Worm (Caenorhabditis elegans): Measurements from ENCODE around the gene unc-129.
A peak's percentile ranks its signal among the peaks of the same experiment; 100 is the strongest.

unc-129 gene

DNA sequence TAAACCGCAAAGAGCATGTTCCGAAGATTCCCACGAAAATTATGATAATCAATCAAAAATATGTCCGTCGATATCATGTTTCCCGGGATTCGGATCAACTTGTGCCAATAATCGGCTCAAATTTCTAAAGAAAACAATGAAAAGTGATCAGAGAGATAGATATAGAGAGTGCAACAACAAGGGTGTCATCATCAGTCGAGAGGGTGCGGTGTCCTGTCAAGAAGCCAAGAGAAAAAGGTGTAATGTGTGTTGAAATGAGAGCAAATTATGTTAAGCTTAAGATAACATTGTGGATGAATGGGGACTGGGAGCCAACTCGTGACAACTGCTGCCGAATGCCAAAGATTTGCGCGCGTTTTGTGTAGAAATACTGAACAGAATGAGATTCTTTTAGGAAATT lies 2.7 kb upstream of the unc-129 start:
- no peak for TF ChIP-seq mxl-2 (GFP tag; conservative IDR thresholded peaks at IDR 0.05)

DNA sequence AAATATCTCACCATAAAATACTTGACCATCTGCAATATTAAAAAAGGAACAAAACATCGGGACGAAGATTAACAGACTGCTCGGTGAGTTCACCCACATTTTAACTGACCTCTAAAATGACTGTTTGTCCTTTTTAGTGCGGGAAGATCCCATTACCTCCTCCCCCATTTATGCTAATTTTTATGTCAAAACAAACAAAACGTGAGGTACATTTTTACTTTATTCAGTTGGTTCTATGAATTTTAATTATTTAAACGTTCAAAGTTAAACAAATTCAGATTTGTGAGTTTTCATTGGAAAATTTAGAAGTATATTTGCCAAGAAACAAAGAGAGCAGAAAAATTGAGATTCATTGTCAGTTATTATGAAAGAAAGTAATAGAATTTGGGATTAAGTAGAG lies 2.6 kb downstream of the unc-129 start, which contains the start of gene C53D6.8:
Gene C53D6.8, minus strand, starts transcription at position 101 of the 400 bp plus-strand sequence.
- TF ChIP-seq F49E8.2 (tag; optimal IDR thresholded peaks at IDR 0.05; ENCODE audit: borderline replicate concordance) (no peak), nhr-102 (tag; optimal IDR thresholded peaks at IDR 0.05) (no peak), tag-97 (GFP tag; IDR thresholded peaks at IDR 0.05) (no peak), nhr-25 (tag; optimal IDR thresholded peaks at IDR 0.05; ENCODE audit: borderline replicate concordance, insufficient read depth) (no peak), ama-1 (optimal IDR thresholded peaks at IDR 0.05) (no peak), jun-1 (tag; optimal IDR thresholded peaks at IDR 0.05) (no peak), cey-2 (tag; optimal IDR thresholded peaks at IDR 0.05; ENCODE audit: borderline replicate concordance, insufficient read depth) (no peak), zag-1 (tag; optimal IDR thresholded peaks at IDR 0.05) (no peak)

- TF ChIP-seq daf-8 (GFP tag; IDR thresholded peaks at IDR 0.05) (no peak), unc-39 (tag; optimal IDR thresholded peaks at IDR 0.05) (no peak), dve-1 (tag; optimal IDR thresholded peaks at IDR 0.05; ENCODE audit: insufficient read depth) (peak; percentile 36), mdt-29 (GFP tag; IDR thresholded peaks at IDR 0.05) (no peak), Y75B8A.6 (GFP tag; IDR thresholded peaks at IDR 0.05) (no peak), snpc-4 (tag; optimal IDR thresholded peaks at IDR 0.05) (peak; percentile 40), php-3 (GFP tag; IDR thresholded peaks at IDR 0.05) (no peak), lin-38 (GFP tag; IDR thresholded peaks at IDR 0.05) (no peak), aha-1 (tag) (peak; percentile 69), snpc-1.2 (GFP tag; IDR thresholded peaks at IDR 0.05) (peak; percentile 90), mxl-3 (GFP tag; optimal IDR thresholded peaks at IDR 0.05) (no peak), F49E8.2 (tag; optimal IDR thresholded peaks at IDR 0.05; ENCODE audit: borderline replicate concordance) (peak; percentile 68), nhr-102 (tag; optimal IDR thresholded peaks at IDR 0.05) (peak; percentile 32)
Measured at ce11 chrIV:9001184-9001583, 4.0 kb downstream of the unc-129 start.

- TF ChIP-seq mdt-29 (GFP tag; IDR thresholded peaks at IDR 0.05): no peak
- TF ChIP-seq madf-5 (GFP tag; IDR thresholded peaks at IDR 0.05): no peak
- TF ChIP-seq T20F7.1 (GFP tag; optimal IDR thresholded peaks at IDR 0.05): no peak
- TF ChIP-seq ZK337.2 (GFP tag; IDR thresholded peaks at IDR 0.05): no peak
- TF ChIP-seq hlh-11 (tag; optimal IDR thresholded peaks at IDR 0.05): no peak
- no peak for TF ChIP-seq F49E8.2 (tag; optimal IDR thresholded peaks at IDR 0.05; ENCODE audit: borderline replicate concordance)
- TF ChIP-seq Y48G9A.11 (GFP tag; IDR thresholded peaks at IDR 0.05): no peak
- no peak for TF ChIP-seq lin-13 (GFP tag; optimal IDR thresholded peaks at IDR 0.05)
- TF ChIP-seq ztf-11 (tag; optimal IDR thresholded peaks at IDR 0.05): no peak
- TF ChIP-seq dpl-1 (GFP tag; optimal IDR thresholded peaks at IDR 0.05): no peak
- TF ChIP-seq ceh-28 (tag; optimal IDR thresholded peaks at IDR 0.05): no peak
- TF ChIP-seq cey-2 (tag; optimal IDR thresholded peaks at IDR 0.05; ENCODE audit: borderline replicate concordance, insufficient read depth): no peak
- no peak for TF ChIP-seq ama-1 (optimal IDR thresholded peaks at IDR 0.05)
- TF ChIP-seq nhr-42 (GFP tag; IDR thresholded peaks at IDR 0.05): no peak
- TF ChIP-seq php-3 (GFP tag; IDR thresholded peaks at IDR 0.05): no peak
Measured at ce11 chrIV:9000664-9001063, 4.5 kb downstream of the unc-129 start.

DNA sequence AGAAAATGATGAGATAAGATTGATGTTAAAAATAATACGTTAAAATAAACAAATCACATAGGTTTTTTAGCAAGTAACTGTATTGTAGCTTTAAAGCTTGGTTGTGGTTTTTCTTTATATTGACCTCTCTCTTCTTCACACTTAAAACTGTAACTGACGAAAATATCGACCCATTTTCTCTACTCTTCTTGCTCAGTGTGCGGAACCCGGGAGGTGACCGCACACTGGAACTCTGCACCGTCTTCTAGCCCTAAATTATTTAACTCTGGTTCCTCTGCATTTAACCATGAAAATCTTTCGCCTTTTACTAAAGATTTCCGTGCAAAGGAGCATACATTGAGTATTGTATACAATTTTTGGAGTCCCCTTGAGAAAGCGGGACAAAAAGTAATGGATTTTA lies 10.7 kb downstream of the unc-129 start:
- TF ChIP-seq set-16 (GFP tag; IDR thresholded peaks at IDR 0.05) (no peak), ceh-20 (GFP tag; IDR thresholded peaks at IDR 0.05) (no peak), ztf-7 (tag; optimal IDR thresholded peaks at IDR 0.05) (no peak)

Data from whole organism, L4 larva.